Fruit fly (Drosophila melanogaster) whole organism, embryonic: ENCODE measurements around the gene CG15046.

Experiments
- Ada2b ChIP-seq: fragments of 200-800 bp; sonication (Bioruptor generic); IDR thresholded peaks from 2 replicates; pipeline ENCODE4 v1.3.6; 2022; ENCODE audit warnings: missing biosample characterization, missing genetic modification characterization
- Awh ChIP-seq: fragments of 200-800 bp; sonication (Bioruptor generic); IDR thresholded peaks from 2 replicates; pipeline ENCODE4, ENCODE4 v1.3.6; 2022; ENCODE audit warnings: missing biosample characterization, missing genetic modification characterization
- CG10959 ChIP-seq: fragments of 200-800 bp; sonication (Bioruptor generic); IDR thresholded peaks from 2 replicates; pipeline ENCODE4 v1.3.6; 2022; ENCODE audit warnings: missing biosample characterization, missing genetic modification characterization
- CG11093 ChIP-seq: fragments of 200-800 bp; sonication (Bioruptor generic); IDR thresholded peaks from 3 replicates; pipeline ENCODE4 v1.3.6; 2022; ENCODE audit warnings: missing biosample characterization, missing genetic modification characterization
- CG11456 ChIP-seq: fragments of 200-800 bp; sonication (Bioruptor generic); IDR thresholded peaks from 3 replicates; pipeline ENCODE4 v1.3.6; 2022; ENCODE audit warnings: missing biosample characterization, missing genetic modification characterization
- CG11560 ChIP-seq: fragments of 200-800 bp; sonication (Bioruptor generic); IDR thresholded peaks from 3 replicates; pipeline ENCODE4 v1.3.6; 2022; ENCODE audit warnings: missing biosample characterization, missing genetic modification characterization
- CG13775 ChIP-seq: fragments of 200-800 bp; sonication (Bioruptor generic); optimal IDR thresholded peaks from 3 replicates; lab custom pipeline; 2017; ENCODE audit warnings: missing biosample characterization, mild to moderate bottlenecking, missing genetic modification characterization
- CG14860 ChIP-seq: fragments of 200-800 bp; sonication (Bioruptor generic); IDR thresholded peaks from 3 replicates; pipeline ENCODE4 v1.3.6; 2022; ENCODE audit warnings: missing biosample characterization, missing genetic modification characterization; ENCODE audit not compliant: partially characterized antibody
- CG1602 ChIP-seq: fragments of 200-800 bp; sonication (Bioruptor generic); optimal IDR thresholded peaks from 3 replicates; lab custom pipeline; 2016; ENCODE audit warnings: missing biosample characterization, missing genetic modification characterization
- CG1603 ChIP-seq: fragments of 200-800 bp; sonication (Bioruptor generic); optimal IDR thresholded peaks from 2 replicates; lab custom pipeline; 2019; ENCODE audit warnings: missing biosample characterization, mild to moderate bottlenecking, missing genetic modification characterization, moderate library complexity
- CG16779 ChIP-seq: fragments of 200-800 bp; sonication (Bioruptor generic); IDR thresholded peaks from 2 replicates; pipeline ENCODE4 v1.3.6; 2022; ENCODE audit warnings: missing biosample characterization, missing genetic modification characterization
- CG16863 ChIP-seq: fragments of 200-800 bp; sonication (Bioruptor generic); optimal IDR thresholded peaks from 3 replicates; lab custom pipeline; 2016; ENCODE audit warnings: missing biosample characterization, missing genetic modification characterization
- CG17568 ChIP-seq: fragments of 200-800 bp; sonication (Bioruptor generic); optimal IDR thresholded peaks from 2 replicates; lab custom pipeline; 2018; ENCODE audit warnings: missing biosample characterization, mild to moderate bottlenecking, missing genetic modification characterization, moderate library complexity
- CG17612 ChIP-seq: fragments of 200-800 bp; sonication (Bioruptor generic); IDR thresholded peaks from 2 replicates; pipeline ENCODE4 v1.3.6; 2022; ENCODE audit warnings: missing biosample characterization, missing genetic modification characterization
- CG17802 ChIP-seq: fragments of 200-800 bp; sonication (Bioruptor generic); optimal IDR thresholded peaks from 2 replicates; lab custom pipeline; 2018; ENCODE audit warnings: missing biosample characterization, mild to moderate bottlenecking, missing genetic modification characterization, moderate library complexity
- CG18764 ChIP-seq: fragments of 200-800 bp; sonication (Bioruptor generic); optimal IDR thresholded peaks from 3 replicates; lab custom pipeline; 2016; ENCODE audit warnings: missing biosample characterization, missing genetic modification characterization
- CG31388 ChIP-seq: fragments of 200-800 bp; sonication (Bioruptor generic); optimal IDR thresholded peaks from 2 replicates; lab custom pipeline; 2016; ENCODE audit warnings: missing biosample characterization, missing genetic modification characterization
- CG34224 ChIP-seq: fragments of 200-800 bp; sonication (Bioruptor generic); IDR thresholded peaks from 3 replicates; pipeline ENCODE4 v1.3.6; 2022; ENCODE audit warnings: missing biosample characterization, missing genetic modification characterization; ENCODE audit not compliant: partially characterized antibody
- CG34376 ChIP-seq: fragments of 200-800 bp; sonication (Bioruptor generic); optimal IDR thresholded peaks from 2 replicates; lab custom pipeline; 2018; ENCODE audit warnings: missing biosample characterization, mild to moderate bottlenecking, missing genetic modification characterization
- CG3726 ChIP-seq: fragments of 200-800 bp; sonication (Bioruptor generic); IDR thresholded peaks from 3 replicates; pipeline ENCODE4, ENCODE4 v1.3.6; 2022; ENCODE audit warnings: missing biosample characterization, missing genetic modification characterization
- CG4617 ChIP-seq: fragments of 200-800 bp; sonication (Bioruptor generic); optimal IDR thresholded peaks from 3 replicates; lab custom pipeline; 2016; ENCODE audit warnings: missing biosample characterization, missing genetic modification characterization, borderline replicate concordance
- CG4707 ChIP-seq: fragments of 200-800 bp; sonication (Bioruptor generic); optimal IDR thresholded peaks from 2 replicates; lab custom pipeline; 2018; ENCODE audit warnings: missing biosample characterization, mild to moderate bottlenecking, missing genetic modification characterization, moderate library complexity
- CG5245 ChIP-seq: fragments of 200-800 bp; sonication (Bioruptor generic); optimal IDR thresholded peaks from 3 replicates; lab custom pipeline; 2016; ENCODE audit warnings: missing biosample characterization, missing genetic modification characterization
- CG5953 ChIP-seq: fragments of 200-800 bp; sonication (Bioruptor generic); IDR thresholded peaks from 2 replicates; pipeline ENCODE4 v1.3.6; 2022; ENCODE audit warnings: missing biosample characterization, missing genetic modification characterization
- CG6254 ChIP-seq: fragments of 200-800 bp; sonication (Bioruptor generic); optimal IDR thresholded peaks from 3 replicates; lab custom pipeline; 2017; ENCODE audit warnings: mild to moderate bottlenecking, missing biosample characterization, missing genetic modification reagents, missing genetic modification characterization
- CG6654 ChIP-seq: fragments of 200-800 bp; sonication (Bioruptor generic); optimal IDR thresholded peaks from 2 replicates; lab custom pipeline; 2017; ENCODE audit warnings: missing biosample characterization, mild to moderate bottlenecking, missing genetic modification characterization
- CG6765 ChIP-seq: fragments of 200-800 bp; sonication (Bioruptor generic); optimal IDR thresholded peaks from 3 replicates; lab custom pipeline; 2017; ENCODE audit warnings: missing biosample characterization, mild to moderate bottlenecking, missing genetic modification characterization
- CG7357 ChIP-seq: fragments of 200-800 bp; sonication (Bioruptor generic); IDR thresholded peaks from 3 replicates; pipeline ENCODE4 v1.3.6; 2022; ENCODE audit warnings: missing biosample characterization, missing genetic modification characterization
- CG7372 ChIP-seq: fragments of 200-800 bp; sonication (Bioruptor generic); IDR thresholded peaks from 2 replicates; pipeline ENCODE4 v1.3.6; 2022; ENCODE audit warnings: missing biosample characterization, missing genetic modification characterization
- CG9876 ChIP-seq: fragments of 200-800 bp; sonication (Bioruptor generic); optimal IDR thresholded peaks from 2 replicates; lab custom pipeline; 2016; ENCODE audit warnings: missing biosample characterization, missing genetic modification characterization
- CG9932 ChIP-seq: fragments of 200-800 bp; sonication (Bioruptor generic); IDR thresholded peaks from 2 replicates; pipeline ENCODE4 v1.3.6; 2022; ENCODE audit warnings: missing biosample characterization, missing genetic modification characterization
- D ChIP-seq, 2 experiments: fragments of 200-800 bp in 1 of 2; fragments of >200 bp in 1 of 2; sonication (Bioruptor generic) in 1 of 2; optimal IDR thresholded peaks; 2 replicates in 1 of 2; 3 replicates in 1 of 2; lab custom pipeline; 2017; ENCODE audit warnings: mild to moderate bottlenecking in 1 of 2, missing biosample characterization in 1 of 2, missing genetic modification characterization in 1 of 2, missing genetic modification reagents in 1 of 2
- Dek ChIP-seq: fragments of 200-800 bp; sonication (Bioruptor generic); optimal IDR thresholded peaks from 3 replicates; lab custom pipeline; 2019; ENCODE audit warnings: missing biosample characterization, mild to moderate bottlenecking, missing genetic modification characterization, moderate library complexity
- Elba2 ChIP-seq: fragments of 200-800 bp; sonication (Bioruptor generic); optimal IDR thresholded peaks from 3 replicates; lab custom pipeline; 2016; ENCODE audit warnings: missing biosample characterization, missing genetic modification characterization
- Fer1 ChIP-seq: fragments of 200-800 bp; sonication (Bioruptor generic); optimal IDR thresholded peaks from 2 replicates; lab custom pipeline; 2017; ENCODE audit warnings: missing biosample characterization, mild to moderate bottlenecking, missing genetic modification characterization
- Hsf ChIP-seq: fragments of 200-800 bp; sonication (Bioruptor generic); optimal IDR thresholded peaks from 3 replicates; lab custom pipeline; 2016; ENCODE audit warnings: missing biosample characterization, missing genetic modification characterization
- Rfx ChIP-seq: fragments of 200-800 bp; sonication (Bioruptor generic); IDR thresholded peaks from 2 replicates; pipeline ENCODE4 v1.3.6; 2022; ENCODE audit warnings: missing biosample characterization, missing genetic modification characterization
- bcd ChIP-seq: fragments of 200-800 bp; sonication (Bioruptor generic); optimal IDR thresholded peaks from 2 replicates; lab custom pipeline; 2017; ENCODE audit warnings: missing biosample characterization, mild to moderate bottlenecking, missing genetic modification characterization
- btn ChIP-seq: fragments of 200-800 bp; sonication (Bioruptor generic); optimal IDR thresholded peaks from 2 replicates; lab custom pipeline; 2016; ENCODE audit warnings: missing biosample characterization, missing genetic modification characterization
- dysf ChIP-seq: fragments of 200-800 bp; sonication (Bioruptor generic); IDR thresholded peaks from 3 replicates; pipeline ENCODE4 v1.3.6; 2022; ENCODE audit warnings: missing biosample characterization, missing genetic modification characterization
- en ChIP-seq: fragments of 200-800 bp; sonication (Bioruptor generic); optimal IDR thresholded peaks from 2 replicates; lab custom pipeline; 2016; ENCODE audit warnings: missing biosample characterization, missing genetic modification characterization
- fru ChIP-seq: fragments of >200 bp; optimal IDR thresholded peaks from 2 replicates; lab custom pipeline; 2017
- hbn ChIP-seq: fragments of 200-800 bp; sonication (Bioruptor generic); IDR thresholded peaks from 2 replicates; pipeline ENCODE4 v1.3.6; 2022; ENCODE audit warnings: missing biosample characterization, missing genetic modification characterization; ENCODE audit not compliant: partially characterized antibody
- lbe ChIP-seq: fragments of 200-800 bp; sonication (Bioruptor generic); optimal IDR thresholded peaks from 2 replicates; lab custom pipeline; 2016; ENCODE audit warnings: missing biosample characterization, mild to moderate bottlenecking, missing genetic modification characterization
- luna ChIP-seq: fragments of 200-800 bp; sonication (Bioruptor generic); optimal IDR thresholded peaks from 2 replicates; lab custom pipeline; 2016; ENCODE audit warnings: missing biosample characterization, missing genetic modification characterization
- mld ChIP-seq: fragments of 200-800 bp; sonication (Bioruptor generic); IDR thresholded peaks from 3 replicates; pipeline ENCODE4 v1.3.6; 2022; ENCODE audit warnings: missing biosample characterization, missing genetic modification characterization; ENCODE audit not compliant: partially characterized antibody
- slbo ChIP-seq: fragments of 200-800 bp; sonication (Bioruptor generic); IDR thresholded peaks from 2 replicates; pipeline ENCODE4 v1.3.6; 2022; ENCODE audit warnings: missing biosample characterization, missing genetic modification characterization
- tap ChIP-seq: fragments of 200-800 bp; optimal IDR thresholded peaks from 3 replicates; lab custom pipeline; 2019; ENCODE audit warnings: missing biosample characterization, mild to moderate bottlenecking, missing genetic modification characterization, moderate library complexity
- trem ChIP-seq: fragments of 200-800 bp; optimal IDR thresholded peaks from 3 replicates; lab custom pipeline; 2019; ENCODE audit warnings: missing biosample characterization, mild to moderate bottlenecking, missing genetic modification characterization, moderate library complexity
- unpg ChIP-seq: fragments of 200-800 bp; sonication (Bioruptor generic); optimal IDR thresholded peaks from 3 replicates; lab custom pipeline; 2018; ENCODE audit warnings: missing biosample characterization, mild to moderate bottlenecking, missing genetic modification characterization, moderate library complexity
- wek ChIP-seq: fragments of 200-800 bp; sonication (Bioruptor generic); optimal IDR thresholded peaks from 3 replicates; lab custom pipeline; 2018; ENCODE audit warnings: missing biosample characterization, mild to moderate bottlenecking, missing genetic modification characterization, moderate library complexity
- yki ChIP-seq: fragments of >200 bp; optimal IDR thresholded peaks from 3 replicates; lab custom pipeline; 2018

The CG15046 gene

dm6 chrX:18467881-18468280 is 21.5 kb downstream of the CG15046 start (continued):
- no peak for TF ChIP-seq Awh (GFP tag; lab: Robert Waterston, UW)
- TF ChIP-seq hbn (GFP tag; lab: Robert Waterston, UW): no peak
- no peak for TF ChIP-seq CG3726 (GFP tag; lab: Robert Waterston, UW)
- no peak for TF ChIP-seq CG18764 (GFP tag; lab: Kevin White, UChicago)
- no peak for TF ChIP-seq CG6254 (GFP tag; lab: Kevin White, UChicago)
- no peak for TF ChIP-seq CG13775 (GFP tag; lab: Kevin White, UChicago)
- TF ChIP-seq CG16779 (GFP tag; lab: Robert Waterston, UW): no peak
- peak; percentile 34 for TF ChIP-seq Hsf (GFP tag; lab: Kevin White, UChicago)
- TF ChIP-seq CG17568 (GFP tag; lab: Kevin White, UChicago): no peak
- TF ChIP-seq CG9932 (GFP tag; lab: Robert Waterston, UW): peak; percentile 56
- TF ChIP-seq CG4617 (GFP tag; lab: Kevin White, UChicago): no peak
- no peak for TF ChIP-seq CG11560 (tag; lab: Robert Waterston, UW)
- peak; percentile 43; the same call in 1 of the 2 replicates for TF ChIP-seq Ada2b (GFP tag; lab: Robert Waterston, UW)
- 0 out of 3 replicates have a peak, but pooled peaks have one; percentile 18 for TF ChIP-seq CG7357
- TF ChIP-seq CG31388: no peak
- peak; percentile 58 for TF ChIP-seq slbo
- TF ChIP-seq CG6765: no peak
- TF ChIP-seq D (optimal IDR thresholded peaks at IDR 0.05; lab: Kevin White, UChicago): no peak
- TF ChIP-seq D (GFP tag; optimal IDR thresholded peaks at IDR 0.05; lab: Kevin White, UChicago): no peak
- TF ChIP-seq Dek (tag; lab: Kevin White, UChicago): no peak
- no peak for TF ChIP-seq CG17612 (GFP tag; lab: Robert Waterston, UW)
- TF ChIP-seq Elba2: no peak
- TF ChIP-seq CG34376 (GFP tag; lab: Kevin White, UChicago): no peak
- no peak for TF ChIP-seq yki
- no peak for TF ChIP-seq CG5953 (GFP tag; lab: Robert Waterston, UW)
- no peak for TF ChIP-seq mld (GFP tag; lab: Robert Waterston, UW)
- TF ChIP-seq CG9876 (GFP tag; lab: Kevin White, UChicago): no peak
- no peak for TF ChIP-seq wek (GFP tag; lab: Kevin White, UChicago)
- no peak for TF ChIP-seq fru (lab: Kevin White, UChicago)
- TF ChIP-seq Fer1: peak; percentile 61
- TF ChIP-seq CG10959: no peak
- no peak for TF ChIP-seq CG7372
- TF ChIP-seq bcd (GFP tag; lab: Kevin White, UChicago): peak; percentile 14
- no peak for TF ChIP-seq CG14860 (GFP tag; lab: Robert Waterston, UW)
- TF ChIP-seq CG11093 (GFP tag; lab: Robert Waterston, UW): no peak
- no peak for TF ChIP-seq lbe (GFP tag; lab: Kevin White, UChicago)
- TF ChIP-seq luna (GFP tag; lab: Kevin White, UChicago): no peak
- no peak for TF ChIP-seq trem (tag; lab: Kevin White, UChicago)
- no peak for TF ChIP-seq CG16863
- TF ChIP-seq tap: no peak
- peak; percentile 51 for TF ChIP-seq dysf (GFP tag; lab: Robert Waterston, UW)
- no peak for TF ChIP-seq CG34224 (GFP tag; lab: Robert Waterston, UW)
- no peak for TF ChIP-seq CG17802
- peak; percentile 60; the same call in 1 of the 3 replicates for TF ChIP-seq CG11456
- TF ChIP-seq CG6654 (GFP tag; lab: Kevin White, UChicago): no peak
- peak; percentile 25 for TF ChIP-seq CG1603 (tag; lab: Kevin White, UChicago)
- peak; percentile 25 for TF ChIP-seq unpg (GFP tag; lab: Kevin White, UChicago)
- no peak for TF ChIP-seq CG4707 (GFP tag; lab: Kevin White, UChicago)
- peak; percentile 7 for TF ChIP-seq CG1602 (GFP tag; lab: Kevin White, UChicago)
- TF ChIP-seq Rfx (GFP tag; lab: Robert Waterston, UW): peak; percentile 62
- TF ChIP-seq en: no peak
- no peak for TF ChIP-seq CG5245 (GFP tag; lab: Kevin White, UChicago)
- no peak for TF ChIP-seq btn (GFP tag; lab: Kevin White, UChicago)
